Fruit fly (Drosophila melanogaster) whole organism, embryonic: ENCODE results near the gene loaf.
A peak's percentile ranks its signal among the peaks of the same experiment; 100 is the strongest.

ENCODE experiments used
- ATbp ChIP-seq: fragments of 200-800 bp; sonication (Bioruptor generic); optimal IDR thresholded peaks from 2 replicates; lab custom pipeline; 2017; ENCODE audit warnings: missing biosample characterization, mild to moderate bottlenecking, missing genetic modification characterization, missing genetic modification reagents
- Bdp1 ChIP-seq: fragments of 200-800 bp; sonication (Bioruptor generic); optimal IDR thresholded peaks from 3 replicates; lab custom pipeline; 2016; ENCODE audit warnings: missing biosample characterization, missing genetic modification characterization
- CG11504 ChIP-seq: fragments of 200-800 bp; sonication (Bioruptor generic); optimal IDR thresholded peaks from 3 replicates; lab custom pipeline; 2019; ENCODE audit warnings: missing biosample characterization, mild to moderate bottlenecking, missing genetic modification characterization, moderate library complexity
- CG12155 ChIP-seq: fragments of 200-800 bp; sonication (Bioruptor generic); optimal IDR thresholded peaks from 3 replicates; lab custom pipeline; 2016; ENCODE audit warnings: missing biosample characterization, missing genetic modification characterization
- CG13287 ChIP-seq: fragments of 200-800 bp; sonication (Bioruptor generic); IDR thresholded peaks from 2 replicates; pipeline ENCODE4 v1.3.6; 2022; ENCODE audit warnings: missing biosample characterization, missing genetic modification characterization; ENCODE audit not compliant: partially characterized antibody
- CG14050 ChIP-seq: fragments of 200-800 bp; sonication (Bioruptor generic); IDR thresholded peaks from 3 replicates; pipeline ENCODE4 v1.3.6; 2022; ENCODE audit warnings: missing biosample characterization, missing genetic modification characterization
- CG14441 ChIP-seq: fragments of 200-800 bp; sonication (Bioruptor generic); IDR thresholded peaks from 2 replicates; pipeline ENCODE4 v1.3.6; 2022; ENCODE audit warnings: missing biosample characterization, missing genetic modification characterization
- CG15601 ChIP-seq: fragments of 200-800 bp; sonication (Bioruptor generic); optimal IDR thresholded peaks from 3 replicates; lab custom pipeline; 2019; ENCODE audit warnings: missing biosample characterization, mild to moderate bottlenecking, missing genetic modification characterization, moderate library complexity
- CG1603 ChIP-seq: fragments of 200-800 bp; sonication (Bioruptor generic); optimal IDR thresholded peaks from 2 replicates; lab custom pipeline; 2019; ENCODE audit warnings: missing biosample characterization, mild to moderate bottlenecking, missing genetic modification characterization, moderate library complexity
- CG16779 ChIP-seq: fragments of 200-800 bp; sonication (Bioruptor generic); IDR thresholded peaks from 2 replicates; pipeline ENCODE4 v1.3.6; 2022; ENCODE audit warnings: missing biosample characterization, missing genetic modification characterization
- CG17829 ChIP-seq: fragments of 200-800 bp; optimal IDR thresholded peaks from 2 replicates; lab custom pipeline; 2019; ENCODE audit warnings: missing biosample characterization, mild to moderate bottlenecking, missing genetic modification characterization, moderate library complexity
- CG18476 ChIP-seq: fragments of 200-800 bp; sonication (Bioruptor generic); optimal IDR thresholded peaks from 2 replicates; lab custom pipeline; 2016; ENCODE audit warnings: missing biosample characterization, mild to moderate bottlenecking, missing genetic modification characterization
- CG2116 ChIP-seq: fragments of 200-800 bp; sonication (Bioruptor generic); optimal IDR thresholded peaks from 3 replicates; lab custom pipeline; 2018; ENCODE audit warnings: missing biosample characterization, mild to moderate bottlenecking, missing genetic modification characterization
- CG2199 ChIP-seq: fragments of 200-800 bp; sonication (Bioruptor generic); IDR thresholded peaks from 3 replicates; pipeline ENCODE4 v1.3.6; 2022; ENCODE audit warnings: missing biosample characterization, missing genetic modification characterization
- CG32772 ChIP-seq: fragments of 200-800 bp; sonication (Bioruptor generic); IDR thresholded peaks from 2 replicates; pipeline ENCODE4 v1.3.6; 2022; ENCODE audit warnings: missing biosample characterization, missing genetic modification characterization
- CG33213 ChIP-seq: fragments of 200-800 bp; sonication (Bioruptor generic); optimal IDR thresholded peaks from 3 replicates; lab custom pipeline; 2016; ENCODE audit warnings: missing biosample characterization, missing genetic modification characterization
- CG3847 ChIP-seq: fragments of 200-800 bp; sonication (Bioruptor generic); IDR thresholded peaks from 2 replicates; pipeline ENCODE4 v1.3.6; 2022; ENCODE audit warnings: missing biosample characterization, missing genetic modification characterization
- CG4617 ChIP-seq: fragments of 200-800 bp; sonication (Bioruptor generic); optimal IDR thresholded peaks from 3 replicates; lab custom pipeline; 2016; ENCODE audit warnings: missing biosample characterization, missing genetic modification characterization, borderline replicate concordance
- CG4854 ChIP-seq: fragments of 200-800 bp; sonication (Bioruptor generic); optimal IDR thresholded peaks from 2 replicates; lab custom pipeline; 2016; ENCODE audit warnings: missing biosample characterization, missing genetic modification characterization, inconsistent platforms
- CG7963 ChIP-seq: fragments of 200-800 bp; sonication (Bioruptor generic); IDR thresholded peaks from 3 replicates; pipeline ENCODE4 v1.3.6; 2022; ENCODE audit warnings: missing biosample characterization, missing genetic modification characterization; ENCODE audit not compliant: partially characterized antibody
- CG8924 ChIP-seq: fragments of 200-800 bp; optimal IDR thresholded peaks from 3 replicates; lab custom pipeline; 2019; ENCODE audit warnings: missing biosample characterization, mild to moderate bottlenecking, missing genetic modification characterization, moderate library complexity
- CG9609 ChIP-seq: fragments of 200-800 bp; sonication (Bioruptor generic); optimal IDR thresholded peaks from 3 replicates; lab custom pipeline; 2016; ENCODE audit warnings: missing biosample characterization, missing genetic modification characterization
- Camta ChIP-seq: fragments of 200-800 bp; sonication (Bioruptor generic); optimal IDR thresholded peaks from 2 replicates; lab custom pipeline; 2016; ENCODE audit warnings: missing biosample characterization, missing genetic modification characterization
- CoRest ChIP-seq: fragments of 200-800 bp; sonication (Bioruptor generic); optimal IDR thresholded peaks from 3 replicates; lab custom pipeline; 2018; ENCODE audit warnings: missing biosample characterization, mild to moderate bottlenecking, missing genetic modification characterization, moderate library complexity
- Deaf1 ChIP-seq: fragments of 200-800 bp; optimal IDR thresholded peaks from 3 replicates; lab custom pipeline; 2019; ENCODE audit warnings: missing biosample characterization, mild to moderate bottlenecking, missing genetic modification characterization, moderate library complexity
- Dfd ChIP-seq, 2 experiments: fragments of >200 bp; optimal IDR thresholded peaks; 2 replicates each; lab custom pipeline; 2017; ENCODE audit warnings: missing biosample characterization in 2 of 2, missing genetic modification characterization in 2 of 2
- Ets65A ChIP-seq: fragments of 200-800 bp; sonication (Bioruptor generic); peaks from one replicate; lab custom pipeline; 2016; ENCODE audit warnings: missing biosample characterization, missing genetic modification characterization
- Ets97D ChIP-seq: fragments of 200-800 bp; sonication (Bioruptor generic); optimal IDR thresholded peaks from 3 replicates; lab custom pipeline; 2016; ENCODE audit warnings: missing biosample characterization, missing genetic modification characterization
- Hmr ChIP-seq: fragments of 200-800 bp; sonication (Bioruptor generic); optimal IDR thresholded peaks from 3 replicates; lab custom pipeline; 2017; ENCODE audit warnings: mild to moderate bottlenecking, missing biosample characterization, missing genetic modification reagents, missing genetic modification characterization
- Lhr ChIP-seq: fragments of 200-800 bp; sonication (Bioruptor generic); optimal IDR thresholded peaks from 3 replicates; lab custom pipeline; 2017; ENCODE audit warnings: mild to moderate bottlenecking, missing biosample characterization, missing genetic modification reagents, missing genetic modification characterization
- Meics ChIP-seq: fragments of 200-800 bp; sonication (Bioruptor generic); optimal IDR thresholded peaks from 2 replicates; lab custom pipeline; 2017; ENCODE audit warnings: missing biosample characterization, mild to moderate bottlenecking, missing genetic modification characterization
- Myb ChIP-seq: fragments of 200-800 bp; sonication (Bioruptor generic); optimal IDR thresholded peaks from 2 replicates; lab custom pipeline; 2016; ENCODE audit warnings: missing biosample characterization, missing genetic modification characterization
- Scr ChIP-seq: fragments of 200-800 bp; sonication (Bioruptor generic); IDR thresholded peaks from 2 replicates; pipeline ENCODE4 v1.3.6; 2022; ENCODE audit warnings: missing biosample characterization, missing genetic modification characterization; ENCODE audit not compliant: partially characterized antibody
- Sry-δ ChIP-seq: fragments of 200-800 bp; sonication (Bioruptor generic); optimal IDR thresholded peaks from 2 replicates; lab custom pipeline; 2016; ENCODE audit warnings: missing biosample characterization, missing genetic modification characterization
- Xbp1 ChIP-seq: fragments of 200-800 bp; sonication (Bioruptor generic); optimal IDR thresholded peaks from 3 replicates; lab custom pipeline; 2016; ENCODE audit warnings: missing biosample characterization, mild to moderate bottlenecking, missing genetic modification characterization
- aop ChIP-seq: fragments of 200-800 bp; sonication (Bioruptor generic); IDR thresholded peaks from 2 replicates; pipeline ENCODE4 v1.3.6; 2022; ENCODE audit warnings: missing biosample characterization, missing genetic modification characterization
- ci ChIP-seq: fragments of 200-800 bp; sonication (Bioruptor generic); IDR thresholded peaks from 3 replicates; pipeline ENCODE4 v1.3.6; 2022; ENCODE audit warnings: missing biosample characterization, missing genetic modification characterization
- dati ChIP-seq: fragments of 200-800 bp; sonication (Bioruptor generic); IDR thresholded peaks from 2 replicates; pipeline ENCODE4 v1.3.6; 2022; ENCODE audit warnings: missing biosample characterization, missing genetic modification characterization
- ewg ChIP-seq: fragments of 200-800 bp; sonication (Bioruptor generic); optimal IDR thresholded peaks from 3 replicates; lab custom pipeline; 2017; ENCODE audit warnings: mild to moderate bottlenecking, missing biosample characterization, missing genetic modification reagents, missing genetic modification characterization
- fd64A ChIP-seq: fragments of 200-800 bp; sonication (Bioruptor generic); optimal IDR thresholded peaks from 3 replicates; lab custom pipeline; 2018; ENCODE audit warnings: missing biosample characterization, mild to moderate bottlenecking, missing genetic modification characterization
- gfzf ChIP-seq: fragments of 200-800 bp; sonication (Bioruptor generic); optimal IDR thresholded peaks from 2 replicates; lab custom pipeline; 2016; ENCODE audit warnings: missing biosample characterization, mild to moderate bottlenecking, missing genetic modification characterization, moderate library complexity
- grau ChIP-seq: fragments of 200-800 bp; optimal IDR thresholded peaks from 3 replicates; lab custom pipeline; 2019; ENCODE audit warnings: missing biosample characterization, mild to moderate bottlenecking, missing genetic modification characterization, moderate library complexity
- insv ChIP-seq, 2 experiments: fragments of 200-800 bp; sonication (Bioruptor generic); optimal IDR thresholded peaks; 3 replicates each; lab custom pipeline; 2016 to 2018; ENCODE audit warnings: missing biosample characterization in 2 of 2, missing genetic modification characterization in 2 of 2
- nerfin-2 ChIP-seq: fragments of 200-800 bp; sonication (Bioruptor generic); IDR thresholded peaks from 2 replicates; pipeline ENCODE4 v1.3.6; 2022; ENCODE audit warnings: missing biosample characterization, missing genetic modification characterization; ENCODE audit not compliant: partially characterized antibody
- pfk ChIP-seq: fragments of 200-800 bp; sonication (Bioruptor generic); optimal IDR thresholded peaks from 2 replicates; lab custom pipeline; 2018; ENCODE audit warnings: missing biosample characterization, mild to moderate bottlenecking, missing genetic modification characterization, moderate library complexity
- phol ChIP-seq: fragments of 200-800 bp; sonication (Bioruptor generic); optimal IDR thresholded peaks from 3 replicates; lab custom pipeline; 2018; ENCODE audit warnings: missing biosample characterization, mild to moderate bottlenecking, missing genetic modification characterization, moderate library complexity
- vvl ChIP-seq: fragments of 200-800 bp; sonication (Bioruptor generic); IDR thresholded peaks from 2 replicates; pipeline ENCODE4 v1.3.6; 2022; ENCODE audit warnings: missing biosample characterization, missing genetic modification characterization
- z ChIP-seq: fragments of 200-800 bp; sonication (Bioruptor generic); IDR thresholded peaks from 3 replicates; pipeline ENCODE4 v1.3.6; 2022; ENCODE audit warnings: missing biosample characterization, missing genetic modification characterization

Gene loaf

DNA sequence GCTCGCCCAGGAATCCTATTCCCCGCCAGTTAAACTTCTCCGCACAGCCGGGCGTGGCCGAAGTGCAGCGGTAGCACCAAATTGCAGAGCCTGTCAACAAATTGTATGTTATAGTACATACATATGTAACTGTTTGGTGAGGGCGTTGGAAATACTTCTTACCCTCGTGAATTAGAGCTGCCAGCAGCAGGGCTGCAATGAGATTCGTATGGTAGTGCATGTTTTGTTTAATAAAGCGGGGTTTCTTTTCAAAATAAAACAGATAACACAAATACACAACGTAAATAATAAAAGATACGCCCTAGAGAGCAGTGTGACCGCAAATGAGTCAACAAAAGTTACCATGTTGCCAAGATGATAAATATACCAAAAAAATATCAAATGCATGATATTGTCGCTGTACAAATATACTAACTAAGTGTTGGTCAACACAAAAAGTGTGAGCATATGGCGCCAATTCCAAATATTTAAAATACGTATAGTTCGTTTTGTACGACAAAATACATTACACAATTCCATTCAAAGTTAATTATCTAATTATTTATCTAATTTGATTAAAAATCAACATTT lies 54.8 kb downstream of the loaf start, which contains the start of gene crim (continued):
- TF ChIP-seq CG18476 (no peak), dati (GFP tag; lab: Robert Waterston, UW) (no peak), CG15601 (tag; lab: Kevin White, UChicago) (peak; percentile 16), CG13287 (GFP tag; lab: Robert Waterston, UW) (peak; percentile 50; the same call in 1 of the 2 replicates), Myb (GFP tag; lab: Kevin White, UChicago) (peak; percentile 26), grau (tag; lab: Kevin White, UChicago) (peak; percentile 2), CG33213 (GFP tag; lab: Kevin White, UChicago) (peak; percentile 53), CG1603 (tag; lab: Kevin White, UChicago) (peak; percentile 62), z (GFP tag; lab: Robert Waterston, UW) (no peak), Hmr (GFP tag; lab: Kevin White, UChicago) (peak; percentile 49), CG9609 (GFP tag; lab: Kevin White, UChicago) (no peak), CG4617 (GFP tag; lab: Kevin White, UChicago) (peak; percentile 61), Camta (GFP tag; lab: Kevin White, UChicago) (no peak), CG14050 (GFP tag; lab: Robert Waterston, UW) (no peak), nerfin-2 (no peak), CG7963 (no peak), CG2116 (GFP tag; lab: Kevin White, UChicago) (peak; percentile 32), phol (tag; lab: Kevin White, UChicago) (peak; percentile 42), CG32772 (GFP tag; lab: Robert Waterston, UW) (no peak), Dfd (GFP tag; optimal IDR thresholded peaks at IDR 0.05; lab: Kevin White, UChicago) (no peak), CoRest (tag; lab: Kevin White, UChicago) (peak; percentile 17), CG16779 (no peak), Lhr (peak; percentile 52), ATbp (GFP tag; lab: Kevin White, UChicago) (no peak), CG2199 (GFP tag; lab: Robert Waterston, UW) (no peak), Meics (GFP tag; lab: Kevin White, UChicago) (no peak), ci (GFP tag; lab: Robert Waterston, UW) (peak; percentile 23; the same call in 1 of the 3 replicates), insv (GFP tag; optimal IDR thresholded peaks at IDR 0.05; lab: Kevin White, UChicago) (peak in 1 of 2 experiments; percentile 0), CG4854 (GFP tag; lab: Kevin White, UChicago) (no peak), CG3847 (GFP tag; lab: Robert Waterston, UW) (0 out of 2 replicates have a peak, but pooled peaks have one; percentile 39), CG14441 (GFP tag; lab: Robert Waterston, UW) (no peak)

DNA sequence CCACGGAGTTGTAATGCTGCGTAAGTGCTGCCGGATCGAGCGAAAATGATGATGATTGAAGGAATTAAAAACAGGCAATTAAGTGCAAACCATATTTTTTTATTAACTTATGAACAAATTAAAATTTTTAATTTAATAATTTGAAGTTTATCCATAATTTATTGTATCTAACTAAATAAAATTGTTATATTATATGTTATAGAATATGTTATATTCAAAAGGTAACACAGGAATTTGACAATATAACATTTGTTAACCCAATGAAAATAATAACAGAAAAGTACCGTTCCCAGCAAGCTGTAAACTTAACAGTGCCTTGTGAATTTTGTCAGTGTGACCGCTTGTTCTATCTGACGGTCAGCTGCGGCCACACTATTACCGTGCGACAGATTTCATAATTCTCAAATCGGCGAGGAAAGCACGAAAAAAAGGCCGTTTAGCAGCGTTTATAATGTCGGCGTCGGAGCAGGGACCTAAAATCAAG lies 57.3 kb downstream of the loaf start, which contains the start of the genes Ccdc56 and mtTFB1:
Gene Ccdc56 (plus strand): TSS at position 347 of the 484 bp plus-strand sequence.
Gene mtTFB1 (plus strand): TSS at position 347 of the 484 bp plus-strand sequence.
- TF ChIP-seq Ets65A (peak; percentile 23), Sry-δ (GFP tag; lab: Kevin White, UChicago) (peak; percentile 46), CG8924 (tag; lab: Kevin White, UChicago) (no peak), vvl (GFP tag; lab: Robert Waterston, UW) (peak; percentile 4; the same call in 1 of the 2 replicates), Xbp1 (GFP tag; lab: Kevin White, UChicago) (peak; percentile 1), ewg (GFP tag; lab: Kevin White, UChicago) (peak; percentile 76), phol (tag; lab: Kevin White, UChicago) (peak; percentile 6), CG11504 (tag; lab: Kevin White, UChicago) (peak; percentile 36), Ets97D (GFP tag; lab: Kevin White, UChicago) (peak; percentile 56), pfk (GFP tag; lab: Kevin White, UChicago) (no peak), grau (tag; lab: Kevin White, UChicago) (peak; percentile 64), CG2116 (GFP tag; lab: Kevin White, UChicago) (peak; percentile 32), CG17829 (tag; lab: Kevin White, UChicago) (peak; percentile 17), Scr (peak; percentile 16; the same call in 1 of the 2 replicates), fd64A (no peak), Lhr (peak; percentile 82), aop (GFP tag; lab: Robert Waterston, UW) (no peak), CG12155 (GFP tag; lab: Kevin White, UChicago) (peak; percentile 91), Deaf1 (tag; lab: Kevin White, UChicago) (peak; percentile 16), gfzf (GFP tag; lab: Kevin White, UChicago) (peak; percentile 89), Bdp1 (GFP tag; lab: Kevin White, UChicago) (peak; percentile 43)
